Worm (Caenorhabditis elegans) whole organism, early embryonic: ENCODE measurements around the gene B0513.90.
A peak's percentile ranks its signal among the peaks of the same experiment; 100 is the strongest.

Experiments
- B0310.2 ChIP-seq: sonication (generic microtip); optimal IDR thresholded peaks from 2 replicates; lab custom pipeline; 2016; ENCODE audit warnings: mild to moderate bottlenecking, missing genetic modification characterization, missing compliant biosample characterization
- F13C5.2 ChIP-seq: sonication (generic microtip); optimal IDR thresholded peaks from 2 replicates; lab custom pipeline; 2017; ENCODE audit warnings: mild to moderate bottlenecking, missing genetic modification characterization, inconsistent platforms, missing compliant biosample characterization
- aly-1 ChIP-seq: sonication (generic microtip); optimal IDR thresholded peaks from 2 replicates; lab custom pipeline; 2016; ENCODE audit warnings: missing genetic modification characterization, missing compliant biosample characterization
- ama-1 ChIP-seq: fragments of 150-350 bp; optimal IDR thresholded peaks from 2 replicates; lab custom pipeline; 2014
- ceh-13 ChIP-seq: fragments of 200-800 bp; sonication (Bioruptor generic); optimal IDR thresholded peaks from 2 replicates; lab custom pipeline; 2018; ENCODE audit warnings: mild to moderate bottlenecking, missing genetic modification characterization, missing compliant biosample characterization
- ceh-36 ChIP-seq: sonication (generic microtip); optimal IDR thresholded peaks from 2 replicates; lab custom pipeline; 2016; ENCODE audit warnings: missing genetic modification characterization, inconsistent platforms, missing compliant biosample characterization
- ets-7 ChIP-seq: sonication (generic microtip); optimal IDR thresholded peaks from 2 replicates; lab custom pipeline; 2016; ENCODE audit warnings: missing genotype, missing genetic modification characterization, missing compliant biosample characterization
- flt-1 ChIP-seq: fragments of 200-800 bp; sonication (Bioruptor generic); IDR thresholded peaks from 2 replicates; pipeline ENCODE4 v1.3.6; 2022; ENCODE audit warnings: missing genetic modification characterization, missing compliant biosample characterization
- hmbx-1 ChIP-seq: sonication (generic microtip); optimal IDR thresholded peaks from 2 replicates; lab custom pipeline; 2016; ENCODE audit warnings: mild to moderate bottlenecking, missing genetic modification characterization, missing compliant biosample characterization
- hmg-4 ChIP-seq: fragments of 200-800 bp; sonication (Bioruptor generic); optimal IDR thresholded peaks from 2 replicates; lab custom pipeline; 2018; ENCODE audit warnings: mild to moderate bottlenecking, missing genetic modification characterization, missing compliant biosample characterization
- hnd-1 ChIP-seq: sonication (generic microtip); optimal IDR thresholded peaks from 2 replicates; lab custom pipeline; 2016; ENCODE audit warnings: missing genetic modification characterization, missing compliant biosample characterization
- pes-1 ChIP-seq: fragments of 200-800 bp; sonication (Bioruptor generic); IDR thresholded peaks from 2 replicates; pipeline ENCODE4 v1.3.6; 2022; ENCODE audit warnings: missing genetic modification reagents, missing genetic modification characterization, missing compliant biosample characterization
- scrt-1 ChIP-seq: fragments of 200-800 bp; sonication (Bioruptor generic); IDR thresholded peaks from 2 replicates; pipeline ENCODE4 v1.3.6; 2022; ENCODE audit warnings: missing genetic modification characterization, missing compliant biosample characterization
- sea-1 ChIP-seq: fragments of 200-800 bp; sonication (Bioruptor generic); conservative IDR thresholded peaks from 2 replicates; pipeline ENCODE4 v1.3.6; 2022; ENCODE audit warnings: missing genetic modification characterization, missing compliant biosample characterization
- tbx-11 ChIP-seq: fragments of 200-800 bp; sonication (Bioruptor generic); IDR thresholded peaks from 2 replicates; pipeline ENCODE4 v1.3.6; 2022; ENCODE audit warnings: missing genetic modification characterization, missing compliant biosample characterization
- tbx-37 ChIP-seq: fragments of 200-800 bp; sonication (Bioruptor generic); conservative IDR thresholded peaks from 2 replicates; pipeline ENCODE4 v1.3.6; 2022; ENCODE audit warnings: missing genetic modification reagents, missing genetic modification characterization, missing compliant biosample characterization
- tra-4 ChIP-seq: sonication (generic microtip); optimal IDR thresholded peaks from 2 replicates; lab custom pipeline; 2017; ENCODE audit warnings: missing genetic modification characterization, missing compliant biosample characterization

B0513.90 gene

ce11 chrIV:13888164-13888518, 21.3 kb downstream of the B0513.90 start:
- no peak for TF ChIP-seq tbx-37
- no peak for TF ChIP-seq sea-1
- no peak for TF ChIP-seq ets-7 (tag; lab: Kevin White, UChicago)
- no peak for TF ChIP-seq flt-1 (GFP tag; lab: Robert Waterston, UW)
- TF ChIP-seq hmbx-1 (tag; lab: Kevin White, UChicago) = no peak
- TF ChIP-seq tbx-11 (GFP tag; lab: Robert Waterston, UW) = no peak
- no peak for TF ChIP-seq scrt-1 (GFP tag; lab: Robert Waterston, UW)
- no peak for TF ChIP-seq tra-4 (tag; lab: Kevin White, UChicago)
- TF ChIP-seq pes-1 = no peak
- TF ChIP-seq B0310.2 (tag; lab: Kevin White, UChicago) = no peak
- TF ChIP-seq ceh-13 (GFP tag; lab: Kevin White, UChicago) = no peak
- TF ChIP-seq hnd-1 (tag; lab: Kevin White, UChicago) = no peak
- TF ChIP-seq hmg-4 (GFP tag; lab: Kevin White, UChicago) = no peak
- no peak for TF ChIP-seq ceh-36
- TF ChIP-seq F13C5.2 = no peak

- TF ChIP-seq hnd-1 (tag; lab: Kevin White, UChicago) (no peak), pes-1 (0 out of 2 replicates have a peak, but pooled peaks have one; percentile 7)
These were observed 26.2 kb downstream of the B0513.90 start for ce11 chrIV:13893103-13893502.

- TF ChIP-seq ceh-13 (GFP tag; lab: Kevin White, UChicago) (no peak), tbx-37 (no peak)
These were observed 35.9 kb downstream of the B0513.90 start, which contains the start of gene Y37A1A.3 for ce11 chrIV:13902774-13903173. Gene Y37A1A.3, minus strand, starts transcription at chrIV:13902874.

ce11 chrIV:13906369-13906768, 39.5 kb downstream of the B0513.90 start:
- TF ChIP-seq ama-1 (lab: Kevin White, UChicago) (no peak), ceh-36 (no peak), tbx-11 (GFP tag; lab: Robert Waterston, UW) (no peak), B0310.2 (tag; lab: Kevin White, UChicago) (no peak), flt-1 (GFP tag; lab: Robert Waterston, UW) (no peak)

- TF ChIP-seq ama-1 (lab: Kevin White, UChicago) (no peak), sea-1 (no peak), tbx-37 (no peak), ets-7 (tag; lab: Kevin White, UChicago) (no peak), ceh-13 (GFP tag; lab: Kevin White, UChicago) (no peak), hmg-4 (GFP tag; lab: Kevin White, UChicago) (no peak), F13C5.2 (no peak), tra-4 (tag; lab: Kevin White, UChicago) (no peak), pes-1 (no peak), flt-1 (GFP tag; lab: Robert Waterston, UW) (no peak), ceh-36 (no peak), scrt-1 (GFP tag; lab: Robert Waterston, UW) (no peak), hnd-1 (tag; lab: Kevin White, UChicago) (no peak), B0310.2 (tag; lab: Kevin White, UChicago) (no peak)
These were observed 44.1 kb downstream of the B0513.90 start for ce11 chrIV:13910931-13911330.

- TF ChIP-seq tbx-11 (GFP tag; lab: Robert Waterston, UW) (no peak), aly-1 (tag; lab: Kevin White, UChicago) (no peak), ets-7 (tag; lab: Kevin White, UChicago) (no peak), hmg-4 (GFP tag; lab: Kevin White, UChicago) (no peak), ama-1 (lab: Kevin White, UChicago) (no peak), sea-1 (no peak)
These were observed 46.1 kb downstream of the B0513.90 start, which contains the start of gene Y37A1A.2 for ce11 chrIV:13912929-13913328. Gene Y37A1A.2, minus strand, starts transcription at chrIV:13913029.
